Fruit fly (Drosophila melanogaster) whole organism, prepupa: ENCODE results near the gene CG8630.

Source experiments
- CG10669 ChIP-seq: fragments of 200-800 bp; sonication (Bioruptor generic); optimal IDR thresholded peaks from 3 replicates; lab custom pipeline; 2018; ENCODE audit warnings: missing biosample characterization, mild to moderate bottlenecking, missing genetic modification characterization, moderate library complexity
- CG11294 ChIP-seq: fragments of 200-800 bp; sonication (Bioruptor generic); IDR thresholded peaks from 2 replicates; pipeline ENCODE4 v1.3.6; 2022; ENCODE audit warnings: missing biosample characterization, missing genetic modification characterization
- CG11762 ChIP-seq: fragments of 200-800 bp; sonication (Bioruptor generic); optimal IDR thresholded peaks from 3 replicates; lab custom pipeline; 2016; ENCODE audit warnings: missing biosample characterization, missing genetic modification characterization; ENCODE audit not compliant: insufficient read depth
- CG11902 ChIP-seq: fragments of 200-800 bp; sonication (Bioruptor generic); optimal IDR thresholded peaks from 3 replicates; lab custom pipeline; 2016; ENCODE audit warnings: missing biosample characterization, missing genetic modification characterization
- CG3032 ChIP-seq: fragments of 200-800 bp; optimal IDR thresholded peaks from 2 replicates; lab custom pipeline; 2019; ENCODE audit warnings: missing biosample characterization, mild to moderate bottlenecking, missing genetic modification characterization, moderate library complexity
- CG32006 ChIP-seq: fragments of 200-800 bp; sonication (Bioruptor generic); optimal IDR thresholded peaks from 3 replicates; lab custom pipeline; 2017; ENCODE audit warnings: missing biosample characterization, mild to moderate bottlenecking, missing genetic modification characterization
- CG4318 ChIP-seq: fragments of 200-800 bp; sonication (Bioruptor generic); optimal IDR thresholded peaks from 3 replicates; lab custom pipeline; 2017; ENCODE audit warnings: missing biosample characterization, mild to moderate bottlenecking, missing genetic modification characterization
- CG6163 ChIP-seq: fragments of 200-800 bp; sonication (Bioruptor generic); IDR thresholded peaks from 3 replicates; pipeline ENCODE4 v1.3.6; 2022; ENCODE audit warnings: missing biosample characterization, missing genetic modification characterization
- CG6276 ChIP-seq: fragments of 200-800 bp; sonication (Bioruptor generic); optimal IDR thresholded peaks from 2 replicates; lab custom pipeline; 2017; ENCODE audit warnings: missing biosample characterization, mild to moderate bottlenecking, missing genetic modification characterization
- CG6808 ChIP-seq: fragments of 200-800 bp; sonication (Bioruptor generic); optimal IDR thresholded peaks from 3 replicates; lab custom pipeline; 2017; ENCODE audit warnings: missing biosample characterization, missing genetic modification characterization, mild to moderate bottlenecking, moderate library complexity, missing genetic modification reagents
- CG7368 ChIP-seq: fragments of 200-800 bp; sonication (Bioruptor generic); optimal IDR thresholded peaks from 3 replicates; lab custom pipeline; 2016; ENCODE audit warnings: missing biosample characterization, missing genetic modification characterization
- CG8319 ChIP-seq: fragments of 200-800 bp; sonication (Bioruptor generic); optimal IDR thresholded peaks from 3 replicates; lab custom pipeline; 2016; ENCODE audit warnings: missing biosample characterization, missing genetic modification characterization
- CG8632 ChIP-seq: fragments of 200-800 bp; sonication (Bioruptor generic); optimal IDR thresholded peaks from 3 replicates; lab custom pipeline; 2016; ENCODE audit warnings: missing biosample characterization, missing genetic modification characterization
- CG9139 ChIP-seq: fragments of 200-800 bp; sonication (Bioruptor generic); optimal IDR thresholded peaks from 3 replicates; lab custom pipeline; 2017; ENCODE audit warnings: missing biosample characterization, mild to moderate bottlenecking, missing genetic modification characterization
- Eip78C ChIP-seq: fragments of 200-800 bp; sonication (Bioruptor generic); peaks from one replicate; lab custom pipeline; 2016; ENCODE audit warnings: missing biosample characterization, missing genetic modification characterization
- Eip93F ChIP-seq: fragments of 200-800 bp; sonication (Bioruptor generic); optimal IDR thresholded peaks from 2 replicates; lab custom pipeline; 2016; ENCODE audit warnings: missing biosample characterization, mild to moderate bottlenecking, missing genetic modification characterization
- Ets21C ChIP-seq: fragments of 200-800 bp; sonication (Bioruptor generic); optimal IDR thresholded peaks from 3 replicates; lab custom pipeline; 2016; ENCODE audit warnings: missing biosample characterization, missing genetic modification characterization
- Ets96B ChIP-seq: fragments of 200-800 bp; optimal IDR thresholded peaks from 2 replicates; lab custom pipeline; 2019; ENCODE audit warnings: missing biosample characterization, mild to moderate bottlenecking, missing genetic modification characterization, moderate library complexity
- Hr38 ChIP-seq: sonication (Bioruptor generic); optimal IDR thresholded peaks from 2 replicates; lab custom pipeline; 2016; ENCODE audit warnings: missing biosample characterization, missing genetic modification characterization
- Hr39 ChIP-seq: fragments of 200-800 bp; sonication (Bioruptor generic); optimal IDR thresholded peaks from 2 replicates; lab custom pipeline; 2016; ENCODE audit warnings: missing biosample characterization, missing genetic modification characterization
- Hr4 ChIP-seq: fragments of 200-800 bp; sonication (Bioruptor generic); optimal IDR thresholded peaks from 3 replicates; lab custom pipeline; 2016; ENCODE audit warnings: missing biosample characterization, missing genetic modification characterization
- Lpt ChIP-seq: fragments of 200-800 bp; sonication (Bioruptor generic); optimal IDR thresholded peaks from 3 replicates; lab custom pipeline; 2016; ENCODE audit warnings: missing biosample characterization, missing genetic modification characterization
- Met ChIP-seq: fragments of 200-800 bp; sonication (Bioruptor generic); optimal IDR thresholded peaks from 3 replicates; lab custom pipeline; 2016; ENCODE audit warnings: missing biosample characterization, missing genetic modification characterization
- OdsH ChIP-seq: fragments of 200-800 bp; sonication (Bioruptor generic); optimal IDR thresholded peaks from 3 replicates; lab custom pipeline; 2016; ENCODE audit warnings: missing biosample characterization, missing genetic modification characterization
- Smox ChIP-seq: fragments of 200-800 bp; sonication (Bioruptor generic); optimal IDR thresholded peaks from 3 replicates; lab custom pipeline; 2016; ENCODE audit warnings: missing biosample characterization, missing genetic modification characterization
- Sox102F ChIP-seq: fragments of 200-800 bp; sonication (Bioruptor generic); optimal IDR thresholded peaks from 2 replicates; lab custom pipeline; 2016; ENCODE audit warnings: missing biosample characterization, mild to moderate bottlenecking, missing genetic modification characterization
- Sox14 ChIP-seq: fragments of 200-800 bp; sonication (Bioruptor generic); optimal IDR thresholded peaks from 3 replicates; lab custom pipeline; 2016; ENCODE audit warnings: missing biosample characterization, missing genetic modification characterization
- Sox15 ChIP-seq: fragments of 200-800 bp; sonication (Bioruptor generic); optimal IDR thresholded peaks from 3 replicates; lab custom pipeline; 2016; ENCODE audit warnings: missing biosample characterization, missing genetic modification characterization
- achi ChIP-seq: fragments of 200-800 bp; sonication (Bioruptor generic); optimal IDR thresholded peaks from 3 replicates; lab custom pipeline; 2016; ENCODE audit warnings: missing biosample characterization, missing genetic modification characterization
- acj6 ChIP-seq: fragments of 200-800 bp; sonication (Bioruptor generic); optimal IDR thresholded peaks from 3 replicates; lab custom pipeline; 2016; ENCODE audit warnings: missing biosample characterization, missing genetic modification characterization
- cyc ChIP-seq: fragments of 200-800 bp; sonication (Bioruptor generic); optimal IDR thresholded peaks from 3 replicates; lab custom pipeline; 2016; ENCODE audit warnings: missing biosample characterization, missing genetic modification characterization
- dac ChIP-seq: fragments of 200-800 bp; sonication (Bioruptor generic); optimal IDR thresholded peaks from 2 replicates; lab custom pipeline; 2017; ENCODE audit warnings: missing biosample characterization, mild to moderate bottlenecking, missing genetic modification characterization
- dsx ChIP-seq: fragments of 200-800 bp; optimal IDR thresholded peaks from 3 replicates; lab custom pipeline; 2019; ENCODE audit warnings: missing biosample characterization, mild to moderate bottlenecking, missing genetic modification characterization, moderate library complexity; ENCODE audit not compliant: poor library complexity, severe bottlenecking
- eg ChIP-seq: fragments of 200-800 bp; sonication (Bioruptor generic); IDR thresholded peaks from 3 replicates; pipeline ENCODE4 v1.3.6; 2022; ENCODE audit warnings: missing biosample characterization, missing genetic modification characterization
- esn ChIP-seq: fragments of 200-800 bp; sonication (Bioruptor generic); optimal IDR thresholded peaks from 2 replicates; lab custom pipeline; 2016; ENCODE audit warnings: missing biosample characterization, mild to moderate bottlenecking, missing genetic modification characterization, moderate library complexity
- fd59A ChIP-seq: fragments of 200-800 bp; sonication (Bioruptor generic); optimal IDR thresholded peaks from 2 replicates; lab custom pipeline; 2017; ENCODE audit warnings: missing biosample characterization, mild to moderate bottlenecking, missing genetic modification characterization, missing genetic modification reagents
- fd85E ChIP-seq: fragments of 200-800 bp; sonication (Bioruptor generic); optimal IDR thresholded peaks from 3 replicates; lab custom pipeline; 2016; ENCODE audit warnings: missing biosample characterization, missing genetic modification characterization
- fkh ChIP-seq: fragments of 200-800 bp; sonication (Bioruptor generic); optimal IDR thresholded peaks from 3 replicates; lab custom pipeline; 2017; ENCODE audit warnings: missing biosample characterization, mild to moderate bottlenecking, missing genetic modification characterization, moderate library complexity
- lz ChIP-seq: fragments of 200-800 bp; sonication (Bioruptor generic); optimal IDR thresholded peaks from 3 replicates; lab custom pipeline; 2016; ENCODE audit warnings: missing biosample characterization, missing genetic modification characterization
- net ChIP-seq: fragments of 200-800 bp; sonication (Bioruptor generic); optimal IDR thresholded peaks from 3 replicates; lab custom pipeline; 2016; ENCODE audit warnings: missing biosample characterization, missing genetic modification characterization
- pdm3 ChIP-seq: fragments of 200-800 bp; sonication (Bioruptor generic); optimal IDR thresholded peaks from 3 replicates; lab custom pipeline; 2016; ENCODE audit warnings: missing biosample characterization, missing genetic modification characterization
- salr ChIP-seq, 2 experiments: fragments of 200-800 bp; sonication (Bioruptor generic); optimal IDR thresholded peaks; 3 replicates each; lab custom pipeline; 2016 to 2018; ENCODE audit warnings: missing biosample characterization in 2 of 2, missing genetic modification characterization in 2 of 2, mild to moderate bottlenecking in 1 of 2
- spab ChIP-seq: fragments of 200-800 bp; sonication (Bioruptor generic); optimal IDR thresholded peaks from 2 replicates; lab custom pipeline; 2017; ENCODE audit warnings: missing biosample characterization, mild to moderate bottlenecking, missing genetic modification characterization, missing genetic modification reagents
- ss ChIP-seq, 2 experiments: fragments of 200-800 bp; sonication (Bioruptor generic); optimal IDR thresholded peaks; 2 replicates in 1 of 2; 3 replicates in 1 of 2; lab custom pipeline; 2017 to 2018; ENCODE audit warnings: mild to moderate bottlenecking in 2 of 2, missing biosample characterization in 2 of 2, missing genetic modification characterization in 2 of 2, moderate library complexity in 1 of 2
- svp ChIP-seq: fragments of 200-800 bp; sonication (Bioruptor generic); peaks from one replicate; lab custom pipeline; 2016; ENCODE audit warnings: missing biosample characterization, missing genetic modification characterization
- topi ChIP-seq: fragments of 200-800 bp; sonication (Bioruptor generic); optimal IDR thresholded peaks from 3 replicates; lab custom pipeline; 2016; ENCODE audit warnings: missing biosample characterization, missing genetic modification characterization
- vri ChIP-seq: fragments of 200-800 bp; sonication (Bioruptor generic); optimal IDR thresholded peaks from 3 replicates; lab custom pipeline; 2016; ENCODE audit warnings: missing biosample characterization, mild to moderate bottlenecking, missing genetic modification characterization

CG8630 gene

DNA sequence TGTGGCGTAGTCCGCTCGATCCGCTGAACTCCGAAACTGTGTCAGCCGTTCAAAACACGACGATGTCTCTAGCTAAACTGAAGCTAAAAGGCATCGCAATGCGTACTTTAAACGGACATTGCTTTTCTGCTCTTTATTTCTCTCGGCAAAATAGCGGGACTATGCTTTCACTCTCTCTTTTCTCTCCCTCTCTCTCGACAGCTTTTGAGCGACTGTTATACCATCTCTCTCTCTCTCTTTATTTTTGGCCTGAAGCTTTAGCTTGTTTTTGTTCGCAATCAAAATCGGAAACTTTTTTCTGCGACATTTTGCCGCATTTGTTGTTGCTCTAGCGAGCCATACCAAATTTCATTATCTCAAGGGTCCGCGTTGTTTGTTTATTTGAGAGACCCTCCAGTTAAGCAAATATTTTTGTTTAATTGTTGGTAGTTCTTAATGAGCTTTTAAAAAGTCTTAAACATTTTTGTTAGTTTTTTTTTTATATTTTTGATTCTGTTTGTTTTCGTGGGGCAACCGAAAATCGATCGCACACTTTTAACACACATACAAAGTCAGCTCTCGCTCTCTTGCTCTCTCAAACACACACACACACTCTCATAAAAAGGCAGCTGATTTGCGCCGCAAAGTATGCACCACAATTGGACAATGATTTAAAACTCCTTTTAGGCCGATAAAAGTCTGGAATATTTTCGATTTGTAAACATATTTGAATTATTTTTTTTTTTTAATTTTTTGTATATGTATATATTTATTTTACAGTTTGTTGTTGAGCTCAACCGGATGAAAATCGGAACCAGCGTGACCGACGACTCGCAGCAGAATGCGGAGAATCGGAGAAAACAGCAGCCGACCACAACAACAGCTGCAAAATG is 20.6 kb upstream of the CG8630 start, which contains the start of gene Ace:
Ace (minus strand) TSS at position 822 of the 872 bp plus-strand sequence.
- TF ChIP-seq fkh (peak; percentile 55), Eip78C (peak; percentile 72), Ets96B (tag; lab: Kevin White, UChicago) (no peak), achi (no peak)
- TF ChIP-seq, all 60 proteins: peak for 2

DNA sequence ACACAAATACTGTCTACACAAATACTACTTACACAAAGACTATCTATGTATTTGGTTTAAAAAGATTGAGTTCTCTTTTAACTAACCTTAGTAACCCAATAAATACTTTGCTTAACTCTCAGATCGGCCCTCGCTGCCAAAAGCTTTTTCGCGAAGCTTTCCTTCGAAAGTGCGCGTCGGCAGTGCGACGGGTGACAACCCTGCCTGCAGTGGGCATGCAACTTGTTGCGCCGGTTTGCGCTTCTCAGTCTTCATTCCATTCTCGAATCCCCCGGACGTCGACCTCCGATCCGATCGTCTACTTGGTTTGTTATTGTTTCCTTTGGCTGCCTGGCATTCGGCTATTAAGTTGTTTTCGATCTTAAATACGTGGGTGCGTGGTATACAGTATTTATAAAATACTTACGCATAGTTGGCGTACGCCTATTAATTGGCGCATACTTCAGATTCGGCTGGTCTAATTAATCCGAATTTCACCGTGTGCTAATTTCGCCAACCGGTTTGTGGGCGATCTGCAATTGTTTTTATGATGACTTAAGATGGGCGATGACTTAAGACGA is 19.3 kb upstream of the CG8630 start, which contains the start of gene CG11686:
CG11686 (plus strand) TSS at position 243 of the 560 bp plus-strand sequence.
- peak; percentile 29; the same call in 1 of the 3 replicates for TF ChIP-seq CG6163 (GFP tag; lab: Robert Waterston, UW)
- peak; percentile 26 for TF ChIP-seq vri (GFP tag; lab: Kevin White, UChicago)
- TF ChIP-seq Met (GFP tag; lab: Kevin White, UChicago) = peak; percentile 15
- peak; percentile 51 for TF ChIP-seq Sox102F (GFP tag; lab: Kevin White, UChicago)
- TF ChIP-seq CG7368 = no peak
- no peak for TF ChIP-seq Hr38
- TF ChIP-seq dsx (GFP tag; lab: Kevin White, UChicago) = no peak
- TF ChIP-seq dac (GFP tag; lab: Kevin White, UChicago) = no peak
- peak; percentile 51; the same call in 1 of the 3 replicates for TF ChIP-seq eg (GFP tag; lab: Robert Waterston, UW)
- no peak for TF ChIP-seq CG10669
- TF ChIP-seq Ets21C (GFP tag; lab: Kevin White, UChicago) = no peak
- TF ChIP-seq CG32006 (GFP tag; lab: Kevin White, UChicago) = no peak
- no peak for TF ChIP-seq cyc (GFP tag; lab: Kevin White, UChicago)
- no peak for TF ChIP-seq acj6 (GFP tag; lab: Kevin White, UChicago)
- no peak for TF ChIP-seq CG8319 (GFP tag; lab: Kevin White, UChicago)
- TF ChIP-seq achi = no peak
- no peak for TF ChIP-seq OdsH
- TF ChIP-seq fd59A = no peak
- TF ChIP-seq Sox15 (GFP tag; lab: Kevin White, UChicago) = no peak
- TF ChIP-seq CG11902 (GFP tag; lab: Kevin White, UChicago) = no peak
- no peak for TF ChIP-seq salr (GFP tag; optimal IDR thresholded peaks at IDR 0.05; lab: Kevin White, UChicago)
- no peak for TF ChIP-seq ss (GFP tag; optimal IDR thresholded peaks at IDR 0.05; lab: Kevin White, UChicago)
- TF ChIP-seq spab (GFP tag; lab: Kevin White, UChicago) = no peak
- no peak for TF ChIP-seq Lpt (GFP tag; lab: Kevin White, UChicago)
- no peak for TF ChIP-seq CG3032
- TF ChIP-seq CG4318 = no peak
- TF ChIP-seq CG9139 = no peak
- TF ChIP-seq pdm3 (GFP tag; lab: Kevin White, UChicago) = no peak
- no peak for TF ChIP-seq CG6276 (GFP tag; lab: Kevin White, UChicago)
- TF ChIP-seq Hr39 (GFP tag; lab: Kevin White, UChicago) = no peak
- no peak for TF ChIP-seq topi (GFP tag; lab: Kevin White, UChicago)
- no peak for TF ChIP-seq CG11762 (GFP tag; lab: Kevin White, UChicago)
- TF ChIP-seq Sox14 (GFP tag; lab: Kevin White, UChicago) = peak; percentile 1
- TF ChIP-seq Smox = no peak
- no peak for TF ChIP-seq Hr4
- TF ChIP-seq fd85E (GFP tag; lab: Kevin White, UChicago) = no peak
- TF ChIP-seq svp = peak; percentile 92
- TF ChIP-seq esn (GFP tag; lab: Kevin White, UChicago) = peak; percentile 16
- no peak for TF ChIP-seq CG6808 (GFP tag; lab: Kevin White, UChicago)
- peak; percentile 71 for TF ChIP-seq Eip78C
- TF ChIP-seq lz (GFP tag; lab: Kevin White, UChicago) = no peak
- no peak for TF ChIP-seq CG11294
- TF ChIP-seq net (GFP tag; lab: Kevin White, UChicago) = no peak
- no peak for TF ChIP-seq Ets96B (tag; lab: Kevin White, UChicago)
- no peak for TF ChIP-seq Eip93F (GFP tag; lab: Kevin White, UChicago)
- peak; percentile 6 for TF ChIP-seq CG8632
